Worm (Caenorhabditis elegans) whole organism, L1 larva: ENCODE data around the gene T16G1.18.

ENCODE experiments used
- C16A3.4 ChIP-seq: fragments of 150-350 bp; optimal IDR thresholded peaks from 2 replicates; lab custom pipeline; 2014; ENCODE audit warnings: missing biosample characterization, missing genetic modification characterization
- F16B12.6 ChIP-seq: fragments of 150-350 bp; optimal IDR thresholded peaks from 2 replicates; lab custom pipeline; 2014; ENCODE audit warnings: missing biosample characterization, missing genetic modification characterization
- blmp-1 ChIP-seq: fragments of 150-350 bp; optimal IDR thresholded peaks from 2 replicates; lab custom pipeline; 2014; ENCODE audit warnings: missing biosample characterization, missing genetic modification characterization
- ceh-82 ChIP-seq, 3 experiments: fragments of 150-350 bp in 1 of 3; sonication (generic microtip) in 2 of 3; optimal IDR thresholded peaks; 2 replicates each; lab custom pipeline; 2014 to 2017; ENCODE audit warnings: missing biosample characterization in 3 of 3, missing genetic modification characterization in 3 of 3
- ceh-88 ChIP-seq: fragments of 200-800 bp; sonication (Bioruptor generic); IDR thresholded peaks from 2 replicates; pipeline ENCODE4 v1.3.6; 2022; ENCODE audit warnings: missing genetic modification characterization, missing compliant biosample characterization
- dpl-1 ChIP-seq, 3 experiments: fragments of 150-350 bp in 2 of 3; sonication (generic microtip) in 1 of 3; optimal IDR thresholded peaks; 2 replicates each; lab custom pipeline; 2014 to 2017; ENCODE audit warnings: missing biosample characterization in 3 of 3, missing genetic modification characterization in 3 of 3, missing genetic modification reagents in 3 of 3
- dsc-1 ChIP-seq: sonication (generic microtip); optimal IDR thresholded peaks from 2 replicates; lab custom pipeline; 2016; ENCODE audit warnings: mild to moderate bottlenecking, missing genetic modification characterization, missing compliant biosample characterization
- efl-1 ChIP-seq, 4 experiments: fragments of 150-350 bp; optimal IDR thresholded peaks in 3 of 4; peaks in 1 of 4; 1 replicate in 1 of 4; 2 replicates in 3 of 4; lab custom pipeline; 2014; ENCODE audit warnings: missing biosample characterization in 2 of 4, missing genetic modification characterization in 2 of 4, missing genetic modification reagents in 2 of 4
- egl-13 ChIP-seq: sonication (generic microtip); optimal IDR thresholded peaks from 2 replicates; lab custom pipeline; 2016; ENCODE audit warnings: missing genotype, missing genetic modification reagents, missing genetic modification characterization, missing compliant biosample characterization
- elt-2 ChIP-seq: sonication (generic microtip); optimal IDR thresholded peaks from 2 replicates; lab custom pipeline; 2016; ENCODE audit warnings: missing genetic modification characterization, mild to moderate bottlenecking, inconsistent platforms, missing compliant biosample characterization, missing genetic modification reagents
- elt-3 ChIP-seq, 6 experiments: fragments of 150-350 bp in 1 of 6; sonication (generic microtip); optimal IDR thresholded peaks; 2 replicates each; lab custom pipeline; 2017 to 2018; ENCODE audit warnings: missing biosample characterization in 6 of 6, missing genetic modification characterization in 6 of 6, inconsistent platforms in 1 of 6
- fkh-10 ChIP-seq: sonication (generic microtip); optimal IDR thresholded peaks from 2 replicates; lab custom pipeline; 2017; ENCODE audit warnings: missing biosample characterization, missing genetic modification reagents, missing genetic modification characterization
- fkh-8 ChIP-seq: sonication (generic microtip); optimal IDR thresholded peaks from 2 replicates; lab custom pipeline; 2016; ENCODE audit warnings: mild to moderate bottlenecking, missing genetic modification characterization, missing compliant biosample characterization
- irx-1 ChIP-seq: sonication (generic microtip); optimal IDR thresholded peaks from 2 replicates; lab custom pipeline; 2016; ENCODE audit warnings: missing genetic modification characterization, missing compliant biosample characterization
- isw-1 ChIP-seq: fragments of 200-800 bp; sonication (Bioruptor generic); IDR thresholded peaks from 2 replicates; pipeline ENCODE4 v1.3.6; 2022; ENCODE audit warnings: missing genetic modification characterization, missing compliant biosample characterization
- lin-14 ChIP-seq: fragments of 200-800 bp; sonication (Bioruptor generic); optimal IDR thresholded peaks from 2 replicates; lab custom pipeline; 2018; ENCODE audit warnings: mild to moderate bottlenecking, missing genetic modification characterization, moderate library complexity, missing compliant biosample characterization
- lin-15B ChIP-seq: fragments of 150-350 bp; sonication (generic microtip); optimal IDR thresholded peaks from 3 replicates; lab custom pipeline; 2014; ENCODE audit warnings: missing biosample characterization, missing genetic modification characterization
- lin-35 ChIP-seq, 2 experiments: fragments of 150-350 bp; optimal IDR thresholded peaks; 2 replicates each; lab custom pipeline; 2014; ENCODE audit warnings: missing biosample characterization in 2 of 2, missing genetic modification characterization in 2 of 2, missing genetic modification reagents in 2 of 2
- lsy-2 ChIP-seq, 2 experiments: fragments of 150-350 bp; optimal IDR thresholded peaks; 2 replicates each; lab custom pipeline; 2014; ENCODE audit warnings: missing biosample characterization in 2 of 2, missing genetic modification characterization in 2 of 2
- mab-9 ChIP-seq: fragments of 200-800 bp; sonication (Bioruptor generic); IDR thresholded peaks from 2 replicates; pipeline ENCODE4 v1.3.6; 2022; ENCODE audit warnings: missing genetic modification reagents, missing genetic modification characterization, missing compliant biosample characterization
- mdl-1 ChIP-seq, 2 experiments: fragments of 150-350 bp; optimal IDR thresholded peaks; 2 replicates each; lab custom pipeline; 2014 to 2017; ENCODE audit warnings: missing biosample characterization in 2 of 2, missing genetic modification characterization in 2 of 2, inconsistent platforms in 1 of 2
- mef-2 ChIP-seq: fragments of 150-350 bp; optimal IDR thresholded peaks from 2 replicates; lab custom pipeline; 2014; ENCODE audit warnings: missing biosample characterization, missing genetic modification characterization
- mep-1 ChIP-seq: fragments of 150-350 bp; optimal IDR thresholded peaks from 2 replicates; lab custom pipeline; 2014; ENCODE audit warnings: missing biosample characterization, missing genetic modification characterization
- nhr-19 ChIP-seq: fragments of 200-800 bp; sonication (Bioruptor generic); conservative IDR thresholded peaks from 2 replicates; pipeline ENCODE4 v1.3.6; 2022; ENCODE audit warnings: missing genetic modification characterization, missing compliant biosample characterization
- nhr-20 ChIP-seq: sonication (generic microtip); optimal IDR thresholded peaks from 2 replicates; lab custom pipeline; 2016; ENCODE audit warnings: mild to moderate bottlenecking, missing genetic modification characterization, missing compliant biosample characterization
- nhr-28 ChIP-seq: fragments of 150-350 bp; optimal IDR thresholded peaks from 2 replicates; lab custom pipeline; 2014; ENCODE audit warnings: missing biosample characterization, missing genetic modification characterization
- nhr-47 ChIP-seq: sonication (generic microtip); optimal IDR thresholded peaks from 2 replicates; lab custom pipeline; 2016; ENCODE audit warnings: mild to moderate bottlenecking, missing genetic modification characterization, moderate library complexity, missing compliant biosample characterization
- nhr-71 ChIP-seq: sonication (generic microtip); optimal IDR thresholded peaks from 2 replicates; lab custom pipeline; 2016; ENCODE audit warnings: mild to moderate bottlenecking, missing genetic modification characterization, moderate library complexity, missing compliant biosample characterization
- nhr-85 ChIP-seq: sonication (generic microtip); peaks from one replicate; lab custom pipeline; 2016; ENCODE audit warnings: missing genetic modification characterization, inconsistent platforms, missing compliant biosample characterization
- nhr-90 ChIP-seq: sonication (generic microtip); optimal IDR thresholded peaks from 2 replicates; lab custom pipeline; 2016; ENCODE audit warnings: mild to moderate bottlenecking, missing genetic modification characterization, missing compliant biosample characterization; ENCODE audit not compliant: poor library complexity
- pax-3 ChIP-seq: fragments of 200-800 bp; sonication (Bioruptor generic); optimal IDR thresholded peaks from 2 replicates; lab custom pipeline; 2018; ENCODE audit warnings: mild to moderate bottlenecking, missing genetic modification characterization, moderate library complexity, missing compliant biosample characterization
- rnt-1 ChIP-seq: sonication (generic microtip); optimal IDR thresholded peaks from 2 replicates; lab custom pipeline; 2016; ENCODE audit warnings: mild to moderate bottlenecking, missing genetic modification characterization, moderate library complexity, missing compliant biosample characterization
- snu-23 ChIP-seq: sonication (generic microtip); optimal IDR thresholded peaks from 2 replicates; lab custom pipeline; 2016; ENCODE audit warnings: missing genetic modification characterization, missing compliant biosample characterization
- sox-4 ChIP-seq: sonication (generic microtip); optimal IDR thresholded peaks from 2 replicates; lab custom pipeline; 2016; ENCODE audit warnings: missing genetic modification characterization, missing compliant biosample characterization
- swsn-7 ChIP-seq: sonication (generic microtip); optimal IDR thresholded peaks from 2 replicates; lab custom pipeline; 2016; ENCODE audit warnings: missing genetic modification characterization, missing compliant biosample characterization
- tbx-2 ChIP-seq: sonication (generic microtip); optimal IDR thresholded peaks from 2 replicates; lab custom pipeline; 2016; ENCODE audit warnings: missing genetic modification characterization, missing compliant biosample characterization
- unc-130 ChIP-seq: fragments of 150-350 bp; optimal IDR thresholded peaks from 2 replicates; lab custom pipeline; 2017; ENCODE audit warnings: missing biosample characterization, missing genetic modification characterization, inconsistent platforms
- unc-86 ChIP-seq: sonication (generic microtip); optimal IDR thresholded peaks from 2 replicates; lab custom pipeline; 2016; ENCODE audit warnings: missing genetic modification characterization, missing compliant biosample characterization
- vab-15 ChIP-seq: sonication (generic microtip); optimal IDR thresholded peaks from 2 replicates; lab custom pipeline; 2017; ENCODE audit warnings: missing genotype, mild to moderate bottlenecking, missing genetic modification characterization, missing compliant biosample characterization
- xbp-1 ChIP-seq: sonication (generic microtip); optimal IDR thresholded peaks from 2 replicates; lab custom pipeline; 2016; ENCODE audit warnings: missing genetic modification characterization, missing compliant biosample characterization
- zip-4 ChIP-seq: fragments of 200-800 bp; sonication (Bioruptor generic); optimal IDR thresholded peaks from 2 replicates; lab custom pipeline; 2018; ENCODE audit warnings: mild to moderate bottlenecking, missing genetic modification characterization, moderate library complexity, missing compliant biosample characterization
- ztf-4 ChIP-seq: fragments of 150-350 bp; optimal IDR thresholded peaks from 2 replicates; lab custom pipeline; 2014; ENCODE audit warnings: missing biosample characterization, missing genetic modification characterization

T16G1.18 gene

DNA sequence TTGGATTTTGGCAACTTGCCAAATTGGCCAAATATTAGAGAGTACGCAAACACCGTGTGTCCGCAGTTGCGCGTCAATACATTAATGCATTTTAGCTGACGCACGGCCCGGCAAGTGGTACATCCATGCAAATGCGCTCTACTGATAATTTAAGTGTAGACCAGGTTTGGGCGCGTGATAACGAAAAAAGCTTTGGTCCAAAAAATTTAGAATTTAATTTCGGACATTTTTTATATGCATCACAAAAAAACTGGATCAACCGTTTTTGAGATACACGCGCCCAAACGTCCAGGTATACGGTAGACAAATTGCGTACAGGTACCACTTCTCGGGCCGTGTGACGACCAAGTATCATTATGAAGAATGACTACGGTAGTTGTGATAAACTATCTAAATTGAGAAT, 16.8 kb downstream of the T16G1.18 start, which contains the start of gene R186.8:
R186.8 (minus strand) TSS at position 58 of the 403 bp plus-strand sequence.
- peak; percentile 7 for TF ChIP-seq blmp-1 (tag; lab: Kevin White, UChicago)
- TF ChIP-seq lsy-2 (tag; optimal IDR thresholded peaks at IDR 0.05; lab: Kevin White, UChicago) = peak; percentile 72 to 91
- peak; percentile 53 to 62 for TF ChIP-seq efl-1 (optimal IDR thresholded peaks at IDR 0.05; lab: Kevin White, UChicago)
- TF ChIP-seq efl-1 (GFP tag; optimal IDR thresholded peaks at IDR 0.05 in 1 of 2; lab: Kevin White, UChicago) = peak; percentile 42 to 95
- TF ChIP-seq pax-3 (tag; lab: Kevin White, UChicago) = peak; percentile 78
- peak; percentile 90 for TF ChIP-seq nhr-85 (tag; lab: Kevin White, UChicago)
- TF ChIP-seq mep-1 (tag; lab: Kevin White, UChicago) = peak; percentile 49
- TF ChIP-seq fkh-8 (tag; lab: Kevin White, UChicago) = peak; percentile 71
- peak; percentile 78 for TF ChIP-seq ceh-88 (GFP tag; lab: Robert Waterston, UW)
- peak; percentile 62 for TF ChIP-seq lin-15B
- peak; percentile 17 for TF ChIP-seq unc-130 (tag; lab: Kevin White, UChicago)
- peak; percentile 16 for TF ChIP-seq egl-13 (tag; lab: Kevin White, UChicago)
- TF ChIP-seq ceh-82 (tag; optimal IDR thresholded peaks at IDR 0.05; lab: Kevin White, UChicago) = peak in 1 of 3 experiments; percentile 51
- TF ChIP-seq nhr-71 = peak; percentile 85
- TF ChIP-seq F16B12.6 (tag; lab: Kevin White, UChicago) = peak; percentile 78
- peak; percentile 76 for TF ChIP-seq xbp-1
- TF ChIP-seq rnt-1 (tag; lab: Kevin White, UChicago) = peak; percentile 49
- peak in 1 of 6 experiments; percentile 28 for TF ChIP-seq elt-3 (tag; optimal IDR thresholded peaks at IDR 0.05; lab: Kevin White, UChicago)
- peak; percentile 85 for TF ChIP-seq nhr-19 (GFP tag; lab: Robert Waterston, UW)
- peak; percentile 8 to 69 (median 58) for TF ChIP-seq dpl-1 (GFP tag; optimal IDR thresholded peaks at IDR 0.05; lab: Kevin White, UChicago)
- peak; percentile 67 for TF ChIP-seq swsn-7 (tag; lab: Kevin White, UChicago)
- peak; percentile 37 for TF ChIP-seq dsc-1 (tag; lab: Kevin White, UChicago)
- peak; percentile 33 for TF ChIP-seq C16A3.4 (tag; lab: Kevin White, UChicago)
- peak; percentile 75 for TF ChIP-seq vab-15 (tag; lab: Kevin White, UChicago)
- 0 out of 2 replicates have a peak, but pooled peaks have one; percentile 9 for TF ChIP-seq mab-9 (GFP tag; lab: Robert Waterston, UW)
- TF ChIP-seq lin-14 = peak; percentile 80
- peak in 1 of 2 experiments; percentile 24 for TF ChIP-seq mdl-1 (tag; optimal IDR thresholded peaks at IDR 0.05; lab: Kevin White, UChicago)
- TF ChIP-seq irx-1 (tag; lab: Kevin White, UChicago) = peak; percentile 48
- TF ChIP-seq elt-2 = peak; percentile 10
- TF ChIP-seq ztf-4 (tag; lab: Kevin White, UChicago) = peak; percentile 13
- peak; percentile 24 for TF ChIP-seq fkh-10 (GFP tag; lab: Kevin White, UChicago)
- peak; percentile 82 for TF ChIP-seq snu-23 (GFP tag; lab: Kevin White, UChicago)
- TF ChIP-seq nhr-47 = peak; percentile 78
- peak; percentile 54 to 55 for TF ChIP-seq lin-35 (GFP tag; optimal IDR thresholded peaks at IDR 0.05; lab: Kevin White, UChicago)
- peak; percentile 70 for TF ChIP-seq tbx-2
- peak; percentile 20 for TF ChIP-seq zip-4
- peak; percentile 71 for TF ChIP-seq isw-1 (GFP tag; lab: Robert Waterston, UW)
- peak; percentile 78 for TF ChIP-seq nhr-20 (tag; lab: Kevin White, UChicago)
- TF ChIP-seq unc-86 (tag; lab: Kevin White, UChicago) = peak; percentile 5
- peak; percentile 71 for TF ChIP-seq nhr-90 (tag; lab: Kevin White, UChicago)
- TF ChIP-seq, all 84 proteins: peak for 39; not testable (repeated sequence) for 45

DNA sequence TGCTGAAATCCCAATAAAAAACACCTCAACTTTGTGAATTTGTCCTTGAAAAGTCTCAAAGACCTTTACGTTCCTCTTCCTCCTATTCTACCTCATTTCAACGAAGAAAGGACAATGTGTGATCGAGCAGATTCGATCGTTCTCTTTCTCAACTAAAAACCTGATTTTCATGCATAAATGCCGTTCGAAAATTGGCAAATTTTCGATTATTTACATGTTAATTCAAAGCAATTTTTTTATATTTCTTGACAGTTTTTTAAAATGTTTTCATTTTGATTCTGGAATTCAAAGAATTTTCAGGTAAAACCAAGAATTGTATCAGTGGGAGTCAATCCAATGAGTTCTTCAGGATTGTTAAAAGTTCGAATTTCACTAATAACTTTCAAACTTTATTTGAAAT, 17.5 kb downstream of the T16G1.18 start, which contains the start of gene lin-46:
lin-46 (plus strand) TSS at position 301 of the 400 bp plus-strand sequence.
- TF ChIP-seq unc-86 (tag; lab: Kevin White, UChicago) = no peak
- TF ChIP-seq elt-2 = no peak
- TF ChIP-seq nhr-28 (tag; lab: Kevin White, UChicago) = no peak
- TF ChIP-seq mef-2 (tag; lab: Kevin White, UChicago) = no peak
- TF ChIP-seq pax-3 (tag; lab: Kevin White, UChicago) = no peak
- TF ChIP-seq sox-4 (tag; lab: Kevin White, UChicago) = no peak
- no peak for TF ChIP-seq dsc-1 (tag; lab: Kevin White, UChicago)
- no peak for TF ChIP-seq F16B12.6 (tag; lab: Kevin White, UChicago)
